Worm (Caenorhabditis elegans): ENCODE measurements around the gene spe-42.

The spe-42 gene

ce11 chrV:11755848-11756247, 19.1 kb upstream of the spe-42 start (continued):
- TF ChIP-seq spr-1 (tag; optimal IDR thresholded peaks at IDR 0.05) (no peak), mxl-2 (GFP tag; conservative IDR thresholded peaks at IDR 0.05) (no peak), ctbp-1 (GFP tag; IDR thresholded peaks at IDR 0.05) (no peak), mdl-1 (tag; optimal IDR thresholded peaks at IDR 0.05) (no peak), D1046.2 (GFP tag; IDR thresholded peaks at IDR 0.05) (no peak), dve-1 (tag; optimal IDR thresholded peaks at IDR 0.05; ENCODE audit: insufficient read depth) (peak; percentile 14), sdz-12 (GFP tag; optimal IDR thresholded peaks at IDR 0.05) (no peak), nhr-28 (tag; optimal IDR thresholded peaks at IDR 0.05) (peak; percentile 55), zip-11 (GFP tag; IDR thresholded peaks at IDR 0.05) (no peak), tag-97 (GFP tag; IDR thresholded peaks at IDR 0.05) (no peak), vab-7 (GFP tag; IDR thresholded peaks at IDR 0.05) (no peak)

- TF ChIP-seq ZK546.5 (tag; optimal IDR thresholded peaks at IDR 0.05) (no peak), mdt-29 (GFP tag; IDR thresholded peaks at IDR 0.05) (no peak), mxl-3 (GFP tag; optimal IDR thresholded peaks at IDR 0.05) (no peak), dmd-6 (GFP tag; IDR thresholded peaks at IDR 0.05) (no peak), daf-12 (tag; optimal IDR thresholded peaks at IDR 0.05) (no peak), ceh-44 (GFP tag; IDR thresholded peaks at IDR 0.05) (no peak), ceh-28 (tag; optimal IDR thresholded peaks at IDR 0.05) (no peak), nhr-77 (tag; optimal IDR thresholded peaks at IDR 0.05) (no peak)
Observed at ce11 chrV:11751480-11751879, 14.7 kb upstream of the spe-42 start.

- no peak for TF ChIP-seq snpc-1.2 (GFP tag; IDR thresholded peaks at IDR 0.05)
- TF ChIP-seq aha-1 (tag), result peak; percentile 32
Observed at ce11 chrV:11741078-11741477, 4.3 kb upstream of the spe-42 start.

- TF ChIP-seq R02D3.7 (tag; optimal IDR thresholded peaks at IDR 0.05) (no peak), aha-1 (tag) (peak; percentile 57), F37D6.2 (tag; optimal IDR thresholded peaks at IDR 0.05) (no peak), mep-1 (tag; optimal IDR thresholded peaks at IDR 0.05) (no peak), Y75B8A.6 (GFP tag; IDR thresholded peaks at IDR 0.05) (no peak), F10B5.3 (tag; optimal IDR thresholded peaks at IDR 0.05) (no peak), ces-1 (GFP tag; optimal IDR thresholded peaks at IDR 0.05) (no peak), hlh-11 (tag; optimal IDR thresholded peaks at IDR 0.05) (peak; percentile 36), nhr-76 (tag; optimal IDR thresholded peaks at IDR 0.05) (no peak), dmd-9 (GFP tag; IDR thresholded peaks at IDR 0.05) (no peak), mxl-3 (GFP tag; optimal IDR thresholded peaks at IDR 0.05) (peak; percentile 58), php-3 (GFP tag; IDR thresholded peaks at IDR 0.05) (no peak), nhr-48 (tag; optimal IDR thresholded peaks at IDR 0.05) (peak; percentile 55), zfp-3 (GFP tag; conservative IDR thresholded peaks at IDR 0.05) (no peak), mdl-1 (tag; optimal IDR thresholded peaks at IDR 0.05) (peak in 1 of 2 experiments; percentile 60), nhr-28 (tag; optimal IDR thresholded peaks at IDR 0.05) (peak; percentile 75), hlh-30 (tag; optimal IDR thresholded peaks at IDR 0.05; ENCODE audit: insufficient read depth) (peak; percentile 0), nhr-42 (GFP tag; IDR thresholded peaks at IDR 0.05) (no peak)
Observed at ce11 chrV:11739820-11740219, 3.0 kb upstream of the spe-42 start, which contains the start of gene T04F3.1. Gene T04F3.1 (plus strand): TSS chrV:11740065.

- TF ChIP-seq duxl-1 (tag; optimal IDR thresholded peaks at IDR 0.05; ENCODE audit: poor library complexity) (no peak), Y75B8A.6 (GFP tag; IDR thresholded peaks at IDR 0.05) (no peak), php-3 (GFP tag; IDR thresholded peaks at IDR 0.05) (no peak), F10B5.3 (tag; optimal IDR thresholded peaks at IDR 0.05) (no peak), R02D3.7 (tag; optimal IDR thresholded peaks at IDR 0.05) (no peak), F37D6.2 (tag; optimal IDR thresholded peaks at IDR 0.05) (no peak)
Observed at ce11 chrV:11737333-11737732, 537 bp upstream of the spe-42 start.
